Fruit fly (Drosophila melanogaster) Kc167 (cell line): ENCODE measurements around the gene CG5386.

Experiments
- Myc ChIP-seq: fragments of >200 bp; optimal IDR thresholded peaks from 2 replicates; lab custom pipeline; 2017; ENCODE audit warnings: missing external identifiers
- Sin3A ChIP-seq: fragments of >200 bp; optimal IDR thresholded peaks from 2 replicates; lab custom pipeline; 2018; ENCODE audit warnings: missing external identifiers
- h ChIP-seq: fragments of >200 bp; optimal IDR thresholded peaks from 3 replicates; lab custom pipeline; 2018; ENCODE audit warnings: missing external identifiers
- insv ChIP-seq: fragments of >200 bp; optimal IDR thresholded peaks from 3 replicates; lab custom pipeline; 2018; ENCODE audit warnings: missing external identifiers
- psq ChIP-seq: fragments of >200 bp; optimal IDR thresholded peaks from 2 replicates; lab custom pipeline; 2017; ENCODE audit warnings: missing external identifiers
- ttk ChIP-seq: sonication (Bioruptor generic); optimal IDR thresholded peaks from 2 replicates; lab custom pipeline; 2017; ENCODE audit warnings: missing external identifiers

CG5386 gene

dm6 chr3R:22362218-22362907 lies 20.3 kb upstream of the CG5386 start, which contains the start of the genes JMJD6, CG7071 and Muted:
TSS of gene JMJD6 (minus strand) at chr3R:22362371.
TSS of gene CG7071 (plus strand) at chr3R:22362620.
TSS of gene Muted (plus strand) at chr3R:22362620.
- TF ChIP-seq Sin3A (lab: Kevin White, UChicago) (no peak), insv (lab: Kevin White, UChicago) (no peak), psq (lab: Kevin White, UChicago) (no peak), Myc (lab: Kevin White, UChicago) (no peak), h (lab: Kevin White, UChicago) (no peak), ttk (no peak)

- TF ChIP-seq insv (lab: Kevin White, UChicago) (no peak), Myc (lab: Kevin White, UChicago) (no peak), Sin3A (lab: Kevin White, UChicago) (no peak), ttk (no peak)
These were observed 16.8 kb upstream of the CG5386 start for dm6 chr3R:22358810-22359209.

- TF ChIP-seq Myc (lab: Kevin White, UChicago), result no peak
- no peak for TF ChIP-seq ttk
- TF ChIP-seq h (lab: Kevin White, UChicago), result no peak
- TF ChIP-seq Sin3A (lab: Kevin White, UChicago), result no peak
- no peak for TF ChIP-seq insv (lab: Kevin White, UChicago)
- TF ChIP-seq psq (lab: Kevin White, UChicago), result no peak
These were observed 15.9 kb upstream of the CG5386 start for dm6 chr3R:22357942-22358341.

- TF ChIP-seq h (lab: Kevin White, UChicago) (no peak), Myc (lab: Kevin White, UChicago) (no peak), psq (lab: Kevin White, UChicago) (no peak), ttk (no peak), insv (lab: Kevin White, UChicago) (no peak), Sin3A (lab: Kevin White, UChicago) (no peak)
These were observed 14.7 kb upstream of the CG5386 start, which contains the start of gene Sar1 for dm6 chr3R:22356464-22357410. TSS of gene Sar1 (plus strand) at chr3R:22356685.

- TF ChIP-seq ttk (no peak), Myc (lab: Kevin White, UChicago) (no peak), h (lab: Kevin White, UChicago) (no peak), Sin3A (lab: Kevin White, UChicago) (no peak), insv (lab: Kevin White, UChicago) (no peak), psq (lab: Kevin White, UChicago) (no peak)
These were observed 9.3 kb upstream of the CG5386 start, which contains the start of gene rdhB for dm6 chr3R:22351396-22351795. TSS of gene rdhB (plus strand) at chr3R:22351696.

dm6 chr3R:22342708-22343107 lies 657 bp upstream of the CG5386 start:
- TF ChIP-seq psq (lab: Kevin White, UChicago), result no peak
- TF ChIP-seq Sin3A (lab: Kevin White, UChicago), result no peak
- TF ChIP-seq Myc (lab: Kevin White, UChicago), result no peak
- TF ChIP-seq insv (lab: Kevin White, UChicago), result no peak
- TF ChIP-seq h (lab: Kevin White, UChicago), result no peak
- TF ChIP-seq ttk, result no peak

dm6 chr3R:22341652-22342051 lies 399 bp downstream of the CG5386 start:
- TF ChIP-seq h (lab: Kevin White, UChicago), result no peak
- TF ChIP-seq Sin3A (lab: Kevin White, UChicago), result no peak
- no peak for TF ChIP-seq ttk
- no peak for TF ChIP-seq Myc (lab: Kevin White, UChicago)
- no peak for TF ChIP-seq insv (lab: Kevin White, UChicago)
- TF ChIP-seq psq (lab: Kevin White, UChicago), result no peak

- TF ChIP-seq Myc (lab: Kevin White, UChicago) (no peak), Sin3A (lab: Kevin White, UChicago) (no peak), insv (lab: Kevin White, UChicago) (no peak), psq (lab: Kevin White, UChicago) (no peak), h (lab: Kevin White, UChicago) (no peak), ttk (no peak)
These were observed 1.8 kb downstream of the CG5386 start, which contains the start of gene CG5388 for dm6 chr3R:22340207-22340606. TSS of gene CG5388 (minus strand) at chr3R:22340307.

- TF ChIP-seq Myc (lab: Kevin White, UChicago), result no peak
- TF ChIP-seq Sin3A (lab: Kevin White, UChicago), result no peak
- no peak for TF ChIP-seq psq (lab: Kevin White, UChicago)
- TF ChIP-seq ttk, result no peak
- TF ChIP-seq insv (lab: Kevin White, UChicago), result no peak
- no peak for TF ChIP-seq h (lab: Kevin White, UChicago)
These were observed 2.5 kb downstream of the CG5386 start for dm6 chr3R:22339510-22339909.

dm6 chr3R:22334050-22334449 lies 8.0 kb downstream of the CG5386 start, which contains the start of gene CG5391:
TSS of gene CG5391 (minus strand) at chr3R:22334150.
- TF ChIP-seq h (lab: Kevin White, UChicago), result no peak
- TF ChIP-seq psq (lab: Kevin White, UChicago), result no peak
- TF ChIP-seq ttk, result no peak
- TF ChIP-seq insv (lab: Kevin White, UChicago), result no peak

dm6 chr3R:22331691-22332090 lies 10.4 kb downstream of the CG5386 start, which contains the start of gene CG13862:
TSS of gene CG13862 (plus strand) at chr3R:22331991.
- no peak for TF ChIP-seq ttk
- TF ChIP-seq Sin3A (lab: Kevin White, UChicago), result no peak
- TF ChIP-seq insv (lab: Kevin White, UChicago), result no peak
- no peak for TF ChIP-seq h (lab: Kevin White, UChicago)
- no peak for TF ChIP-seq psq (lab: Kevin White, UChicago)
